Fruit fly (Drosophila melanogaster): ENCODE measurements around the gene PNUTS.

Gene PNUTS

dm6 chr2L:841708-842107 lies 28.6 kb upstream of the PNUTS start (continued):
- no peak for TF ChIP-seq pzg (GFP tag; optimal IDR thresholded peaks at IDR 0.05)
- peak; percentile 83 for TF ChIP-seq Aef1 (GFP tag; IDR thresholded peaks at IDR 0.05)
- peak; percentile 54 for TF ChIP-seq nmo (GFP tag; optimal IDR thresholded peaks at IDR 0.05)
- TF ChIP-seq Lhr (GFP tag; optimal IDR thresholded peaks at IDR 0.05), result peak; percentile 15
- peak; percentile 65 for TF ChIP-seq CG9727 (GFP tag; optimal IDR thresholded peaks at IDR 0.05)
- TF ChIP-seq exex (tag; optimal IDR thresholded peaks at IDR 0.05), result peak; percentile 24
- TF ChIP-seq Opbp (GFP tag; IDR thresholded peaks at IDR 0.05; ENCODE audit: partially characterized antibody), result no peak
- TF ChIP-seq sim (GFP tag; IDR thresholded peaks at IDR 0.05), result peak; percentile 42; the same call in 1 of the 2 replicates
- peak; percentile 74 for TF ChIP-seq PHDP (tag; optimal IDR thresholded peaks at IDR 0.05)
- TF ChIP-seq crol (GFP tag; IDR thresholded peaks at IDR 0.05), result 0 out of 2 replicates have a peak, but pooled peaks have one; percentile 11
- peak; percentile 41 for TF ChIP-seq CG16863 (GFP tag; optimal IDR thresholded peaks at IDR 0.05)
- peak; percentile 61 for TF ChIP-seq Hr3 (GFP tag; optimal IDR thresholded peaks at IDR 0.05)
- TF ChIP-seq usp (GFP tag; optimal IDR thresholded peaks at IDR 0.05), result no peak
- peak; percentile 40 for TF ChIP-seq sd (tag; optimal IDR thresholded peaks at IDR 0.05)
- peak; percentile 74 for TF ChIP-seq tio (GFP tag; optimal IDR thresholded peaks at IDR 0.05)
- TF ChIP-seq CG10543 (GFP tag; optimal IDR thresholded peaks at IDR 0.05), result peak; percentile 62
- TF ChIP-seq gt (GFP tag; IDR thresholded peaks at IDR 0.05), result peak; percentile 77
- peak; percentile 49; the same call in 1 of the 2 replicates for TF ChIP-seq danr (GFP tag; IDR thresholded peaks at IDR 0.05)
- peak; percentile 57 for TF ChIP-seq CG1233 (GFP tag; optimal IDR thresholded peaks at IDR 0.05)
- peak; percentile 62 for TF ChIP-seq az2 (GFP tag; optimal IDR thresholded peaks at IDR 0.05)
- peak; percentile 44 for TF ChIP-seq Bdp1 (GFP tag; optimal IDR thresholded peaks at IDR 0.05)
- peak; percentile 51 for TF ChIP-seq tx (GFP tag; optimal IDR thresholded peaks at IDR 0.05)
- TF ChIP-seq MTF-1 (GFP tag; optimal IDR thresholded peaks at IDR 0.05; ENCODE audit: borderline replicate concordance), result no peak
- no peak for TF ChIP-seq TFAM (GFP tag; optimal IDR thresholded peaks at IDR 0.05)
- TF ChIP-seq CG6765 (GFP tag; optimal IDR thresholded peaks at IDR 0.05), result peak; percentile 44
- TF ChIP-seq hb (GFP tag; IDR thresholded peaks at IDR 0.05; ENCODE audit: partially characterized antibody), result no peak
- TF ChIP-seq ro (GFP tag; IDR thresholded peaks at IDR 0.05), result peak; percentile 39; the same call in 1 of the 2 replicates
- no peak for TF ChIP-seq CTCF (GFP tag; optimal IDR thresholded peaks at IDR 0.05)
- TF ChIP-seq ham (GFP tag; IDR thresholded peaks at IDR 0.05), result peak; percentile 57; the same call in 1 of the 2 replicates
- peak; percentile 69 for TF ChIP-seq CG13296 (GFP tag; optimal IDR thresholded peaks at IDR 0.05)
- TF ChIP-seq jumu (GFP tag; optimal IDR thresholded peaks at IDR 0.05), result peak; percentile 33
- TF ChIP-seq stwl (tag; optimal IDR thresholded peaks at IDR 0.05), result no peak
- TF ChIP-seq nerfin-2 (GFP tag; IDR thresholded peaks at IDR 0.05; ENCODE audit: partially characterized antibody), result no peak
- peak; percentile 56 for TF ChIP-seq phol (tag; optimal IDR thresholded peaks at IDR 0.05)
- no peak for TF ChIP-seq cad (GFP tag; optimal IDR thresholded peaks at IDR 0.05)
- peak; percentile 81 for TF ChIP-seq mam (GFP tag; optimal IDR thresholded peaks at IDR 0.05)
- TF ChIP-seq CG10565 (GFP tag; optimal IDR thresholded peaks at IDR 0.05), result no peak
- TF ChIP-seq Adf1 (GFP tag; IDR thresholded peaks at IDR 0.05), result peak; percentile 57; the same call in 1 of the 2 replicates
- TF ChIP-seq CG18619 (GFP tag; optimal IDR thresholded peaks at IDR 0.05), result peak; percentile 54

- TF ChIP-seq B-H1 (GFP tag; IDR thresholded peaks at IDR 0.05) (no peak), caup (GFP tag; optimal IDR thresholded peaks at IDR 0.05; ENCODE audit: severe bottlenecking) (no peak), crol (GFP tag; IDR thresholded peaks at IDR 0.05) (no peak), D (optimal IDR thresholded peaks at IDR 0.05) (no peak), D (GFP tag; optimal IDR thresholded peaks at IDR 0.05) (no peak)
Observed at dm6 chr2L:842873-843272, 27.4 kb upstream of the PNUTS start.

All from whole organism, embryonic.